Worm (Caenorhabditis elegans): Measurements from ENCODE around the gene Y102A11A.5.

The Y102A11A.5 gene

ce11 chrX:2047208-2047946 lies 16.0 kb upstream of the Y102A11A.5 start:
- TF ChIP-seq nhr-77 (tag; optimal IDR thresholded peaks at IDR 0.05) (no peak), nhr-129 (tag; optimal IDR thresholded peaks at IDR 0.05) (no peak)

- TF ChIP-seq unc-39 (tag; optimal IDR thresholded peaks at IDR 0.05) (no peak), mab-5 (tag; optimal IDR thresholded peaks at IDR 0.05) (peak; percentile 96), aly-2 (tag; optimal IDR thresholded peaks at IDR 0.05) (no peak), nhr-237 (tag; optimal IDR thresholded peaks at IDR 0.05) (no peak), ceh-16 (tag; optimal IDR thresholded peaks at IDR 0.05) (peak; percentile 39), unc-55 (GFP tag; optimal IDR thresholded peaks at IDR 0.05) (peak; percentile 30), nhr-25 (tag; optimal IDR thresholded peaks at IDR 0.05) (no peak), C34F6.9 (tag; optimal IDR thresholded peaks at IDR 0.05) (no peak), crh-2 (tag; optimal IDR thresholded peaks at IDR 0.05) (no peak), elt-1 (tag; optimal IDR thresholded peaks at IDR 0.05) (no peak)
Observed at ce11 chrX:2046124-2046722, 14.8 kb upstream of the Y102A11A.5 start, which contains the start of gene igcm-4. Gene igcm-4 (minus strand): TSS chrX:2046360.

- TF ChIP-seq ztf-4 (tag; optimal IDR thresholded peaks at IDR 0.05): no peak
- no peak for TF ChIP-seq aly-2 (tag; optimal IDR thresholded peaks at IDR 0.05)
- no peak for TF ChIP-seq ztf-1 (GFP tag; conservative IDR thresholded peaks at IDR 0.05)
- TF ChIP-seq nhr-77 (tag; optimal IDR thresholded peaks at IDR 0.05): no peak
- TF ChIP-seq ceh-16 (tag; optimal IDR thresholded peaks at IDR 0.05): no peak
- TF ChIP-seq gmeb-1 (tag; optimal IDR thresholded peaks at IDR 0.05): no peak
- TF ChIP-seq ceh-82 (tag; optimal IDR thresholded peaks at IDR 0.05): no peak
- no peak for TF ChIP-seq R02D3.7 (tag; optimal IDR thresholded peaks at IDR 0.05)
- no peak for TF ChIP-seq nhr-25 (tag; optimal IDR thresholded peaks at IDR 0.05)
Observed at ce11 chrX:2045603-2046002, 14.2 kb upstream of the Y102A11A.5 start.

- TF ChIP-seq crh-2 (tag; optimal IDR thresholded peaks at IDR 0.05): no peak
- TF ChIP-seq ztf-1 (GFP tag; conservative IDR thresholded peaks at IDR 0.05): no peak
- no peak for TF ChIP-seq unc-62 (GFP tag; optimal IDR thresholded peaks at IDR 0.05)
- no peak for TF ChIP-seq ztf-11 (tag; optimal IDR thresholded peaks at IDR 0.05)
- no peak for TF ChIP-seq blmp-1 (tag; optimal IDR thresholded peaks at IDR 0.05; ENCODE audit: insufficient read depth)
- no peak for TF ChIP-seq zag-1 (tag; optimal IDR thresholded peaks at IDR 0.05)
- no peak for TF ChIP-seq ama-1 (optimal IDR thresholded peaks at IDR 0.05)
- TF ChIP-seq fos-1 (tag; optimal IDR thresholded peaks at IDR 0.05): no peak
- TF ChIP-seq nhr-6 (tag; optimal IDR thresholded peaks at IDR 0.05): no peak
- TF ChIP-seq ZK546.5 (tag; optimal IDR thresholded peaks at IDR 0.05): no peak
- no peak for TF ChIP-seq nhr-10 (tag; optimal IDR thresholded peaks at IDR 0.05)
- TF ChIP-seq dmd-4 (tag; optimal IDR thresholded peaks at IDR 0.05): no peak
- no peak for TF ChIP-seq nhr-21 (tag; optimal IDR thresholded peaks at IDR 0.05)
Observed at ce11 chrX:2044541-2045168, 13.3 kb upstream of the Y102A11A.5 start.

- no peak for TF ChIP-seq crh-2 (tag; optimal IDR thresholded peaks at IDR 0.05)
- TF ChIP-seq Y55F3AM.14 (GFP tag; optimal IDR thresholded peaks at IDR 0.05): peak; percentile 13
- no peak for TF ChIP-seq ama-1 (optimal IDR thresholded peaks at IDR 0.05)
- TF ChIP-seq nhr-129 (tag; optimal IDR thresholded peaks at IDR 0.05): peak; percentile 35
- TF ChIP-seq lin-11 (tag; optimal IDR thresholded peaks at IDR 0.05): peak; percentile 7
- no peak for TF ChIP-seq fos-1 (tag; optimal IDR thresholded peaks at IDR 0.05)
- TF ChIP-seq mab-5 (tag; optimal IDR thresholded peaks at IDR 0.05): no peak
- TF ChIP-seq nhr-237 (tag; optimal IDR thresholded peaks at IDR 0.05): no peak
- TF ChIP-seq sem-4 (tag; optimal IDR thresholded peaks at IDR 0.05): no peak
- TF ChIP-seq ZK546.5 (tag; optimal IDR thresholded peaks at IDR 0.05): no peak
- TF ChIP-seq lsy-2 (tag; optimal IDR thresholded peaks at IDR 0.05): no peak
- TF ChIP-seq mbf-1 (tag; optimal IDR thresholded peaks at IDR 0.05): no peak
- no peak for TF ChIP-seq ztf-4 (tag; optimal IDR thresholded peaks at IDR 0.05)
- TF ChIP-seq nhr-25 (tag; optimal IDR thresholded peaks at IDR 0.05): no peak
- no peak for TF ChIP-seq elt-3 (tag; optimal IDR thresholded peaks at IDR 0.05)
- TF ChIP-seq snpc-4 (tag; optimal IDR thresholded peaks at IDR 0.05): no peak
- TF ChIP-seq nhr-10 (tag; optimal IDR thresholded peaks at IDR 0.05): no peak
Observed at ce11 chrX:2043224-2043623, 11.8 kb upstream of the Y102A11A.5 start.

All from whole organism, L2 larva.